Fruit fly (Drosophila melanogaster): ENCODE measurements around the gene Pino.

Pino gene

DNA sequence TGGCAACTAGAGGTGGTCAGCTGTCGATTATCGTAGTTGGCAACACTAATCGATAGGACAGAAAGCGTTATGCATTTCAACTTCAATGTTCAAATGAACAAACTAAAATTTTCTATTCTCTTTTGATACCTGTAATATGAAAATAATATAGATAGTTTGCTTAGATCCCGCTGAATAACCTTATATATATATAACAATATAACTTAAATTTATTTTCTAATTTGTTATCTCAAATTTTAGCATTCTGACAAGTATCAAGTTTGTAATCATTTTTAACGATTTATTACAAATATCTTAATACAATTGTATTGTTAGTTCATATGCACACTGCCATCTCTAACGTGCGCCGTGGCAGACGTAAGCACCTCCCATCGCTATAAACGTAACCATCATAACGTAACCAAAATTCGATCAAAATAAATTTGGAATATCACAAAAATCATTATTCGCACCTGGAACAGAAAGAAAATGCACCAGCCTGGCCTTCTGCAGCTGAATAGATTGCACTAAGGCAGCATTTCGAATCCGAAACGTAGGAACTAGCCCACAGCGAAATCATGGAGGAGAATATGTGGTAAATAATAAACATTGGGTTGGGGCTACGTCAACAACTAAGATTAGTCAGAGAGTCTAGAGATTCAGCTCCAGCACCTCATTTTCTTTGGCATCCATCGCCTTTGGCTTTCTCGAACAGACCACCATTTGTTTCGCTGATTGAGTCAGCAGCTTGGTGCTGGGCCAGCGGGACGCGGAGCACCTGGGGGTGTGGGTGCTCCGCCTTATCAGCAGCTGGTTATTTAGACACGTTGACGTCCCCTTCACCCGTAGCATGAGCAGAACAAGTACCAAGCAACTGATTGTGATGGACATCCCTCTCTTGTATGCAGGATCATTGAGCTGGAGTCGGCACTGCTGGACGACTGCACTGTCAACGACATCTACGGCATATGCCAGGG lies at the start of gene Pino, which contains the start of gene TBC1D23:
TSS of gene Pino (minus strand) at position 22 of the 956 bp plus-strand sequence.
TSS of gene TBC1D23 (plus strand) at position 385 of the 956 bp plus-strand sequence.
- TF ChIP-seq insv (optimal IDR thresholded peaks at IDR 0.05) (no peak), Sin3A (optimal IDR thresholded peaks at IDR 0.05) (no peak), h (optimal IDR thresholded peaks at IDR 0.05) (no peak), psq (optimal IDR thresholded peaks at IDR 0.05) (no peak), ttk (optimal IDR thresholded peaks at IDR 0.05) (no peak), Myc (optimal IDR thresholded peaks at IDR 0.05) (no peak)

- no peak for TF ChIP-seq psq (optimal IDR thresholded peaks at IDR 0.05)
- TF ChIP-seq insv (optimal IDR thresholded peaks at IDR 0.05) = no peak
- no peak for TF ChIP-seq h (optimal IDR thresholded peaks at IDR 0.05)
Measured at dm6 chr2L:1177522-1177921, 48.8 kb upstream of the Pino start, which contains the start of gene CG4896. Gene CG4896, plus strand, starts transcription at chr2L:1177690.

DNA sequence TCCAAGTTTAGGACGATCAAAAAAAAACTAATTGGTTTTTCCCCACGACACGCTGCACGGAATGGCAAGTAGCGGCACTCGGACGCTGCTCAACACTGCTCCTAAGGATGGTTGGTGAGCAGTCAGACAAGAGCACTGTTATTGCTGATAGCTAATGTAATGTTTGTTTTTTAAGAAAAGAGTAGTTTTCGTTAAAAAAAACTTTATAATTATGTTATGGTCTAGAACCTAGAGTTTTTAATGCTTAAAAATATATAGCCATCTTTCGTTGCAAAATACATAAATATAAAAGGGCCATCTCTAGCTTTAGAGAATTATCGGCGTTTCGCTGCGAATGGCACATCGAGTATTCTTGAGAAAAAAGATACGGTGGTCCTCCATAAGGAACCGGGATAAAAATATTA lies 44.0 kb upstream of the Pino start, which contains the start of the genes Charon and CG4887:
TSS of gene Charon (minus strand) at position 102 of the 404 bp plus-strand sequence.
TSS of gene CG4887 (plus strand) at position 306 of the 404 bp plus-strand sequence.
- TF ChIP-seq h (optimal IDR thresholded peaks at IDR 0.05) = no peak
- TF ChIP-seq Myc (optimal IDR thresholded peaks at IDR 0.05) = no peak
- no peak for TF ChIP-seq psq (optimal IDR thresholded peaks at IDR 0.05)
- no peak for TF ChIP-seq Sin3A (optimal IDR thresholded peaks at IDR 0.05)
- TF ChIP-seq insv (optimal IDR thresholded peaks at IDR 0.05) = no peak
- TF ChIP-seq ttk (optimal IDR thresholded peaks at IDR 0.05) = no peak

dm6 chr2L:1169867-1170415 lies 41.2 kb upstream of the Pino start, which contains the start of the genes CG31922 and Plap:
Gene CG31922, plus strand, starts transcription at chr2L:1170181.
Gene Plap, minus strand, starts transcription at chr2L:1170365.
- no peak for TF ChIP-seq insv (optimal IDR thresholded peaks at IDR 0.05)
- TF ChIP-seq psq (optimal IDR thresholded peaks at IDR 0.05) = no peak
- TF ChIP-seq Sin3A (optimal IDR thresholded peaks at IDR 0.05) = no peak
- no peak for TF ChIP-seq h (optimal IDR thresholded peaks at IDR 0.05)
- TF ChIP-seq ttk (optimal IDR thresholded peaks at IDR 0.05) = no peak
- no peak for TF ChIP-seq Myc (optimal IDR thresholded peaks at IDR 0.05)

dm6 chr2L:1166326-1166725 lies 37.6 kb upstream of the Pino start, which contains the start of gene CG14341:
Gene CG14341, plus strand, starts transcription at chr2L:1166506.
- no peak for TF ChIP-seq h (optimal IDR thresholded peaks at IDR 0.05)
- no peak for TF ChIP-seq Myc (optimal IDR thresholded peaks at IDR 0.05)
- no peak for TF ChIP-seq Sin3A (optimal IDR thresholded peaks at IDR 0.05)
- TF ChIP-seq psq (optimal IDR thresholded peaks at IDR 0.05) = no peak
- TF ChIP-seq insv (optimal IDR thresholded peaks at IDR 0.05) = no peak
- TF ChIP-seq ttk (optimal IDR thresholded peaks at IDR 0.05) = no peak

DNA sequence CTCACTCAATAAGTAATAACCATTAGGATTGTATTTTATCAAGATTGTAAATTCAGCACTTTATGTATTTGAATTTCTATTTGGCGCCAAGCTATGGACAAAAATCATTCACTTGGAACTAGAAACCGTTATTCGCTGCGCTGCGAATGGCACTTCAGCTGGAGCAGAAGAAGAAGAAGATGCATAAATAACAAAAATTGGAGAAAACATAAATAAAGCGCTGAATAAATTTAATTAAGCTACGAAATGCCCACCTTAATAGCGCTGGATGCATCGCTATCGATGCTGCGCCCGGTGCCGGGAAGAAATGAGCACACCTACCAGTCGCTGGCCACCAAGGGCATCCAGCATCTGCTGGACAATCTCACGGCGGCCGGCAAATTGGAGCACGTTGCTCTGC lies 35.5 kb upstream of the Pino start, which contains the start of gene IntS14:
TSS of gene IntS14 (plus strand) at position 150 of the 400 bp plus-strand sequence.
- TF ChIP-seq Sin3A (optimal IDR thresholded peaks at IDR 0.05) (no peak), psq (optimal IDR thresholded peaks at IDR 0.05) (no peak), ttk (optimal IDR thresholded peaks at IDR 0.05) (no peak), h (optimal IDR thresholded peaks at IDR 0.05) (no peak), Myc (optimal IDR thresholded peaks at IDR 0.05) (no peak)

DNA sequence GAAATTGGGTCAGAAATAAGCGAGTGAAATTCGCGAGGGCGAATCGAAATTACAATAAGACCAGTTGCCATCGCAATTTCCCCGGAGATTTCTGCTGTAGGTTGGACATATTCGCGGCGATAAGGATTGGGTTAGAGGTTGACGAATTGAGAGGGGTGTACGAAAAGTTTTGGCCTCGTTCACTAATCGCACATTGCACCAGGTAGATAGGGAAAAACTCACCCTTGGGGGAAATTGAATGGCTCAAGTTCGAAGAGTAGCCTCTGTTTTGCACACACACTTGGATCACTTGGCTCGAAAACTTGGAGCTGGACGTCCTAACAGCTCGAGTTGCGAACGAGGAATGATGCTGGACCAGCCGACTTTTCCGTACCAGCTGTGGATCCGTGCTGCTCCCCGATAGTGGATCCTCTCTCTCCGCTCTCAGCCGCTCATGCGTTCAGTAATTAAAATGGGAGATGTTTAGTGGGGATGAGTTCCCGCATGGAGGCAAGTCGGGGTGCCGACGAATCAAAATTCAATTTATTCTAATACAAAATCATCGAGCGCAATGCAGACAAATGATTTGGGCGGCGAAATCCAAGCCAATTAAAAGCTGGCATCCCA lies 34.9 kb upstream of the Pino start, which contains the start of gene CG5080:
TSS of gene CG5080 (minus strand) at position 349 of the 606 bp plus-strand sequence.
- TF ChIP-seq Sin3A (optimal IDR thresholded peaks at IDR 0.05) (no peak), insv (optimal IDR thresholded peaks at IDR 0.05) (no peak)

DNA sequence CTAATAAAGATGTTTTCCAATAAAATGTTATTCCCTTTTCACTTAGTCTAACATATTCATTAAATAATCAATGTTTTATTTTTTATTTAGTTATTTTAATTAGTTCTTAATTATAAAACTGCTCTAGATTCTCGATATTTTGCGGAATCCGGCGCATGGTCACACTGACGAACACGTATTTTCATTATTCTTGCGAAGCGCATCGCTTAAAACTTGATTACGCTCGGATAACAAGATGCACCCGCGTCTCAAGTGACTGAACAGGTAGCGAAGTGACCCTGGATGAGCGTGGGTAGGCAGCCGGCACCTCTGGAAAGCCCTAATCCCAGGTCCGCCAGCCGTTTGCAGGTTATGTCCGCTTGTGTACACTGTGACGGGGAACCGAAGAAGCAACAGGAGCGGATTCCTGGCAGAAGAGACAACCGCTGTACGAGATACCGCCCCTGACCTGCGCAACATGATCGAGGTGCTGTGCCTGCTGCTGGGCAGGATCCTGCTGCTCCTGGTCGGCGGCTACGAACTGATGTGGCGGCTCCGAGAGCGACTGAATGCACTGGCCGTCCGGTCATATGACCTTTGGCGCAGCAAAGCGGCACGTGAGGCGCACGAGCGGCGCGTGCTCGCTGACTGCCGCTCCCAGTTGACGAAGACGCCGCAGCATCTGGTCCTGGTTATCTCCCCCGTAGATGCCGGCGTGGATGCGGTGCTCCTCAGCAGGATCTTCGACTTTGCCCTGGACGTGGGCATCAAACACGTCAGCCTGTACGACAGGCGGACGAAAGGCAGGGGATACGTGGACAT lies 30.0 kb upstream of the Pino start, which contains the start of gene Tango14:
TSS of gene Tango14 (plus strand) at position 143 of the 801 bp plus-strand sequence.
- TF ChIP-seq Myc (optimal IDR thresholded peaks at IDR 0.05) (no peak), h (optimal IDR thresholded peaks at IDR 0.05) (no peak), Sin3A (optimal IDR thresholded peaks at IDR 0.05) (no peak), ttk (optimal IDR thresholded peaks at IDR 0.05) (no peak), insv (optimal IDR thresholded peaks at IDR 0.05) (no peak), psq (optimal IDR thresholded peaks at IDR 0.05) (no peak)

- TF ChIP-seq Sin3A (optimal IDR thresholded peaks at IDR 0.05) = peak; percentile 89
- no peak for TF ChIP-seq insv (optimal IDR thresholded peaks at IDR 0.05)
Measured at dm6 chr2L:1157679-1158518, 29.1 kb upstream of the Pino start, which contains the start of gene capt. Gene capt, minus strand, starts transcription at chr2L:1158262.

DNA sequence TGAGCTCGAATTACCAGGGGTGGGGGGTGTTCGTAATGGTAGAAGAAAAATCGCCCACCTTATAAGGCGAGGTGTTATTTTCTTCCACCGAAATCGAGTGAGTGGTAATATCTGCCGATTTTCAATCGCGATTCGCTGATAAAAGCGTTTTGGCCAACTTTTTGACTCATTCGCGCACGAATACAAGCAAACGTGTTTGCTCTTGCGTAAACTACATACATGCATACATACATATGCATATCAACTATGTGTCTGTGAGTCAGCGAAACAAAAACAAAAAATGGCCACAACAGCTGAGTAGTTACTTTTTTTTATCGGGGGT lies 28.6 kb upstream of the Pino start:
- TF ChIP-seq Myc (optimal IDR thresholded peaks at IDR 0.05) (no peak), Sin3A (optimal IDR thresholded peaks at IDR 0.05) (no peak), ttk (optimal IDR thresholded peaks at IDR 0.05) (no peak), psq (optimal IDR thresholded peaks at IDR 0.05) (no peak), h (optimal IDR thresholded peaks at IDR 0.05) (no peak), insv (optimal IDR thresholded peaks at IDR 0.05) (no peak)
